Fruit fly (Drosophila melanogaster) whole organism, prepupa: ENCODE data around the gene eEF1alpha2.

Experiments used
- Blimp-1 ChIP-seq: fragments of 200-800 bp; sonication (Bioruptor generic); optimal IDR thresholded peaks from 3 replicates; lab custom pipeline; 2017; ENCODE audit warnings: missing biosample characterization, missing genetic modification characterization, mild to moderate bottlenecking, moderate library complexity, missing genetic modification reagents
- CG10631 ChIP-seq: fragments of 200-800 bp; sonication (Bioruptor generic); optimal IDR thresholded peaks from 2 replicates; lab custom pipeline; 2016; ENCODE audit warnings: missing biosample characterization, missing genetic modification characterization
- CG10669 ChIP-seq: fragments of 200-800 bp; sonication (Bioruptor generic); optimal IDR thresholded peaks from 3 replicates; lab custom pipeline; 2018; ENCODE audit warnings: missing biosample characterization, mild to moderate bottlenecking, missing genetic modification characterization, moderate library complexity
- CG11294 ChIP-seq: fragments of 200-800 bp; sonication (Bioruptor generic); IDR thresholded peaks from 2 replicates; pipeline ENCODE4 v1.3.6; 2022; ENCODE audit warnings: missing biosample characterization, missing genetic modification characterization
- CG11762 ChIP-seq: fragments of 200-800 bp; sonication (Bioruptor generic); optimal IDR thresholded peaks from 3 replicates; lab custom pipeline; 2016; ENCODE audit warnings: missing biosample characterization, missing genetic modification characterization; ENCODE audit not compliant: insufficient read depth
- CG11902 ChIP-seq: fragments of 200-800 bp; sonication (Bioruptor generic); optimal IDR thresholded peaks from 3 replicates; lab custom pipeline; 2016; ENCODE audit warnings: missing biosample characterization, missing genetic modification characterization
- CG15336 ChIP-seq: fragments of 200-800 bp; sonication (Bioruptor generic); IDR thresholded peaks from 2 replicates; pipeline ENCODE4 v1.3.6; 2022; ENCODE audit warnings: missing biosample characterization, missing genetic modification characterization
- CG3032 ChIP-seq: fragments of 200-800 bp; optimal IDR thresholded peaks from 2 replicates; lab custom pipeline; 2019; ENCODE audit warnings: missing biosample characterization, mild to moderate bottlenecking, missing genetic modification characterization, moderate library complexity
- CG31627 ChIP-seq: fragments of 200-800 bp; sonication (Bioruptor generic); optimal IDR thresholded peaks from 3 replicates; lab custom pipeline; 2016; ENCODE audit warnings: missing biosample characterization, missing genetic modification characterization
- CG34406 ChIP-seq: fragments of 200-800 bp; sonication (Bioruptor generic); optimal IDR thresholded peaks from 3 replicates; lab custom pipeline; 2016; ENCODE audit warnings: missing biosample characterization, missing genetic modification characterization
- CG4318 ChIP-seq: fragments of 200-800 bp; sonication (Bioruptor generic); optimal IDR thresholded peaks from 3 replicates; lab custom pipeline; 2017; ENCODE audit warnings: missing biosample characterization, mild to moderate bottlenecking, missing genetic modification characterization
- CG6163 ChIP-seq: fragments of 200-800 bp; sonication (Bioruptor generic); IDR thresholded peaks from 3 replicates; pipeline ENCODE4 v1.3.6; 2022; ENCODE audit warnings: missing biosample characterization, missing genetic modification characterization
- CG6276 ChIP-seq: fragments of 200-800 bp; sonication (Bioruptor generic); optimal IDR thresholded peaks from 2 replicates; lab custom pipeline; 2017; ENCODE audit warnings: missing biosample characterization, mild to moderate bottlenecking, missing genetic modification characterization
- CG6792 ChIP-seq: fragments of 200-800 bp; sonication (Bioruptor generic); optimal IDR thresholded peaks from 3 replicates; lab custom pipeline; 2016; ENCODE audit warnings: missing biosample characterization, missing genetic modification characterization
- CG6854 ChIP-seq: fragments of 200-800 bp; sonication (Bioruptor generic); optimal IDR thresholded peaks from 2 replicates; lab custom pipeline; 2017; ENCODE audit warnings: missing biosample characterization, mild to moderate bottlenecking, missing genetic modification characterization
- CG7368 ChIP-seq: fragments of 200-800 bp; sonication (Bioruptor generic); optimal IDR thresholded peaks from 3 replicates; lab custom pipeline; 2016; ENCODE audit warnings: missing biosample characterization, missing genetic modification characterization
- CG8119 ChIP-seq: fragments of 200-800 bp; sonication (Bioruptor generic); IDR thresholded peaks from 3 replicates; pipeline ENCODE4 v1.3.6; 2022; ENCODE audit warnings: missing biosample characterization, missing genetic modification characterization
- CG8319 ChIP-seq: fragments of 200-800 bp; sonication (Bioruptor generic); optimal IDR thresholded peaks from 3 replicates; lab custom pipeline; 2016; ENCODE audit warnings: missing biosample characterization, missing genetic modification characterization
- CG8632 ChIP-seq: fragments of 200-800 bp; sonication (Bioruptor generic); optimal IDR thresholded peaks from 3 replicates; lab custom pipeline; 2016; ENCODE audit warnings: missing biosample characterization, missing genetic modification characterization
- CG9139 ChIP-seq: fragments of 200-800 bp; sonication (Bioruptor generic); optimal IDR thresholded peaks from 3 replicates; lab custom pipeline; 2017; ENCODE audit warnings: missing biosample characterization, mild to moderate bottlenecking, missing genetic modification characterization
- Eip75B ChIP-seq: fragments of 200-800 bp; sonication (Bioruptor generic); optimal IDR thresholded peaks from 3 replicates; lab custom pipeline; 2016; ENCODE audit warnings: missing biosample characterization, missing genetic modification characterization
- Eip78C ChIP-seq: fragments of 200-800 bp; sonication (Bioruptor generic); peaks from one replicate; lab custom pipeline; 2016; ENCODE audit warnings: missing biosample characterization, missing genetic modification characterization
- Eip93F ChIP-seq: fragments of 200-800 bp; sonication (Bioruptor generic); optimal IDR thresholded peaks from 2 replicates; lab custom pipeline; 2016; ENCODE audit warnings: missing biosample characterization, mild to moderate bottlenecking, missing genetic modification characterization
- Ets96B ChIP-seq: fragments of 200-800 bp; optimal IDR thresholded peaks from 2 replicates; lab custom pipeline; 2019; ENCODE audit warnings: missing biosample characterization, mild to moderate bottlenecking, missing genetic modification characterization, moderate library complexity
- Hr39 ChIP-seq: fragments of 200-800 bp; sonication (Bioruptor generic); optimal IDR thresholded peaks from 2 replicates; lab custom pipeline; 2016; ENCODE audit warnings: missing biosample characterization, missing genetic modification characterization
- Hr4 ChIP-seq: fragments of 200-800 bp; sonication (Bioruptor generic); optimal IDR thresholded peaks from 3 replicates; lab custom pipeline; 2016; ENCODE audit warnings: missing biosample characterization, missing genetic modification characterization
- Met ChIP-seq: fragments of 200-800 bp; sonication (Bioruptor generic); optimal IDR thresholded peaks from 3 replicates; lab custom pipeline; 2016; ENCODE audit warnings: missing biosample characterization, missing genetic modification characterization
- OdsH ChIP-seq: fragments of 200-800 bp; sonication (Bioruptor generic); optimal IDR thresholded peaks from 3 replicates; lab custom pipeline; 2016; ENCODE audit warnings: missing biosample characterization, missing genetic modification characterization
- Sox102F ChIP-seq: fragments of 200-800 bp; sonication (Bioruptor generic); optimal IDR thresholded peaks from 2 replicates; lab custom pipeline; 2016; ENCODE audit warnings: missing biosample characterization, mild to moderate bottlenecking, missing genetic modification characterization
- Sox14 ChIP-seq: fragments of 200-800 bp; sonication (Bioruptor generic); optimal IDR thresholded peaks from 3 replicates; lab custom pipeline; 2016; ENCODE audit warnings: missing biosample characterization, missing genetic modification characterization
- Sox15 ChIP-seq: fragments of 200-800 bp; sonication (Bioruptor generic); optimal IDR thresholded peaks from 3 replicates; lab custom pipeline; 2016; ENCODE audit warnings: missing biosample characterization, missing genetic modification characterization
- achi ChIP-seq: fragments of 200-800 bp; sonication (Bioruptor generic); optimal IDR thresholded peaks from 3 replicates; lab custom pipeline; 2016; ENCODE audit warnings: missing biosample characterization, missing genetic modification characterization
- cyc ChIP-seq: fragments of 200-800 bp; sonication (Bioruptor generic); optimal IDR thresholded peaks from 3 replicates; lab custom pipeline; 2016; ENCODE audit warnings: missing biosample characterization, missing genetic modification characterization
- dsx ChIP-seq: fragments of 200-800 bp; optimal IDR thresholded peaks from 3 replicates; lab custom pipeline; 2019; ENCODE audit warnings: missing biosample characterization, mild to moderate bottlenecking, missing genetic modification characterization, moderate library complexity; ENCODE audit not compliant: poor library complexity, severe bottlenecking
- esn ChIP-seq: fragments of 200-800 bp; sonication (Bioruptor generic); optimal IDR thresholded peaks from 2 replicates; lab custom pipeline; 2016; ENCODE audit warnings: missing biosample characterization, mild to moderate bottlenecking, missing genetic modification characterization, moderate library complexity
- fd59A ChIP-seq: fragments of 200-800 bp; sonication (Bioruptor generic); optimal IDR thresholded peaks from 2 replicates; lab custom pipeline; 2017; ENCODE audit warnings: missing biosample characterization, mild to moderate bottlenecking, missing genetic modification characterization, missing genetic modification reagents
- fd85E ChIP-seq: fragments of 200-800 bp; sonication (Bioruptor generic); optimal IDR thresholded peaks from 3 replicates; lab custom pipeline; 2016; ENCODE audit warnings: missing biosample characterization, missing genetic modification characterization
- fkh ChIP-seq: fragments of 200-800 bp; sonication (Bioruptor generic); optimal IDR thresholded peaks from 3 replicates; lab custom pipeline; 2017; ENCODE audit warnings: missing biosample characterization, mild to moderate bottlenecking, missing genetic modification characterization, moderate library complexity
- lz ChIP-seq: fragments of 200-800 bp; sonication (Bioruptor generic); optimal IDR thresholded peaks from 3 replicates; lab custom pipeline; 2016; ENCODE audit warnings: missing biosample characterization, missing genetic modification characterization
- net ChIP-seq: fragments of 200-800 bp; sonication (Bioruptor generic); optimal IDR thresholded peaks from 3 replicates; lab custom pipeline; 2016; ENCODE audit warnings: missing biosample characterization, missing genetic modification characterization
- pdm3 ChIP-seq: fragments of 200-800 bp; sonication (Bioruptor generic); optimal IDR thresholded peaks from 3 replicates; lab custom pipeline; 2016; ENCODE audit warnings: missing biosample characterization, missing genetic modification characterization
- spab ChIP-seq: fragments of 200-800 bp; sonication (Bioruptor generic); optimal IDR thresholded peaks from 2 replicates; lab custom pipeline; 2017; ENCODE audit warnings: missing biosample characterization, mild to moderate bottlenecking, missing genetic modification characterization, missing genetic modification reagents
- ss ChIP-seq, 2 experiments: fragments of 200-800 bp; sonication (Bioruptor generic); optimal IDR thresholded peaks; 2 replicates in 1 of 2; 3 replicates in 1 of 2; lab custom pipeline; 2017 to 2018; ENCODE audit warnings: mild to moderate bottlenecking in 2 of 2, missing biosample characterization in 2 of 2, missing genetic modification characterization in 2 of 2, moderate library complexity in 1 of 2
- svp ChIP-seq: fragments of 200-800 bp; sonication (Bioruptor generic); peaks from one replicate; lab custom pipeline; 2016; ENCODE audit warnings: missing biosample characterization, missing genetic modification characterization
- topi ChIP-seq: fragments of 200-800 bp; sonication (Bioruptor generic); optimal IDR thresholded peaks from 3 replicates; lab custom pipeline; 2016; ENCODE audit warnings: missing biosample characterization, missing genetic modification characterization
- vri ChIP-seq: fragments of 200-800 bp; sonication (Bioruptor generic); optimal IDR thresholded peaks from 3 replicates; lab custom pipeline; 2016; ENCODE audit warnings: missing biosample characterization, mild to moderate bottlenecking, missing genetic modification characterization

eEF1alpha2 gene

DNA sequence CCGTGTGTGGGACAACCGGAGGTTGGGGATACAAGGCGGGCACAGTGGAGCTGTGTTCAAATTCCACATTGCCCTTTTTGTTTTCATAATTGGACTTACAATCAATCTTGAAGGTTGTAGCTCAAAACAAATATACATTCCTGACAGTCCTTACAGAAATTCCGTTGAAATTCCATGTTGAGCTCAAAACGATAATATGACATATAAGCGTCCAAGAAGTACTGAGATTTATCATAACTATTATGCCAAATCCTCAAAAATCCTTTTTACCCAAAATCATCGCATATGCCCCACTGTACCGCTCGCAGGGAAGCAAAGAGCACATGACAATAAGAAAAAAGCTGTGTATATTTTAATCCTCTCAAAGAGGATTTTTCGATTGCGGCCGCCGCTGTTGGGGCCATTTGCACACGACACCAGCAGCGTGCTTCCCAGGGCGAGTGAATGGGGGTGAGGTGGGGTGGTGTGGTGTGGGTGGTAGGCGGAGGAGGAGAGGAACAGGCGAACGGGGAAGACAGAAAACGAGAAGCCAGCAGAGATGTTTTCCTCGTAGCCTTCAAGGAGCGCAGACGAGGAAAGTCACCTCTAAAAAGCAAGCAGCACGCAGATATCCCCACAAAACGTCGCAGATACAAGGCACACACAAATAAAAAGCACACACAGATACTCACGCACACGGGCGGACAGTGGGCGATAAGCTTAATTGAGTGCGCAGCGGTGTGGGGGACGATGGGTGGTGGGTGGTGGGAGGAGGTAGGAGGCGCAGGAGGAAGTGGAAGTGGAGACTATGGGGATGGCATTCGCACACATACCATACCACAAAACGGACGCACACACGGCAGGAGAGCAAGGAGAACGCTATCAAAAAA is 20.7 kb upstream of the eEF1alpha2 start (continued):
- TF ChIP-seq Eip78C (GFP tag; lab: Kevin White, UChicago) (peak; percentile 95), CG11762 (GFP tag; lab: Kevin White, UChicago) (peak; percentile 71), Eip93F (GFP tag; lab: Kevin White, UChicago) (no peak), Eip75B (peak; percentile 84), fd85E (peak; percentile 56), cyc (GFP tag; lab: Kevin White, UChicago) (peak; percentile 84), Blimp-1 (GFP tag; lab: Kevin White, UChicago) (no peak), CG6163 (GFP tag; lab: Robert Waterston, UW) (peak; percentile 70), CG6854 (GFP tag; lab: Kevin White, UChicago) (peak; percentile 39), CG10669 (GFP tag; lab: Kevin White, UChicago) (peak; percentile 83), CG7368 (GFP tag; lab: Kevin White, UChicago) (peak; percentile 69), Hr39 (GFP tag; lab: Kevin White, UChicago) (peak; percentile 87), vri (GFP tag; lab: Kevin White, UChicago) (peak; percentile 69), CG31627 (peak; percentile 88), achi (peak; percentile 83), net (GFP tag; lab: Kevin White, UChicago) (peak; percentile 79), CG11902 (GFP tag; lab: Kevin White, UChicago) (peak; percentile 67), Sox102F (GFP tag; lab: Kevin White, UChicago) (peak; percentile 84), Met (GFP tag; lab: Kevin White, UChicago) (peak; percentile 89), lz (GFP tag; lab: Kevin White, UChicago) (peak; percentile 86)

DNA sequence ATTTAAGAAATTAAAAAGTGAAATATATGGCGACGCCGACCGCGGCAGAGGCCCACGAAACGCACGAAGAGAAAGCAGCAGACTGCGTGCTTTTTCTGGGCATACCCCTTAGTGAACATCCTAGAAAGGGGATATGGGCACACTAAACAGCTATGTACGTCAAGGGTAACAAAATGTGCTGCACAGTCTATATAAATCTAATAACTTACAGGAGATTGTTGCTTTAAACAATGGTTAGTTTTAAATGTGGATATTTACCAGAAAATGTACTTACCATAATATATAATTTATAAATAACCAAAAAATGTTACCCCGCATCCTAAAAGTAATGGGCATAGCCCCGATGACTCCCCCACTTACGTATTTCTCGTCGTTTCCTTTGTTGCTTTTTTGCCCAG is 20.1 kb upstream of the eEF1alpha2 start:
- 0 out of 2 replicates have a peak, but pooled peaks have one; percentile 14 for TF ChIP-seq CG15336 (GFP tag; lab: Robert Waterston, UW)
- TF ChIP-seq CG4318 (GFP tag; lab: Kevin White, UChicago), result peak; percentile 22
- TF ChIP-seq CG10631 (GFP tag; lab: Kevin White, UChicago), result peak; percentile 35
- no peak for TF ChIP-seq ss (GFP tag; optimal IDR thresholded peaks at IDR 0.05; lab: Kevin White, UChicago)
- TF ChIP-seq CG11762 (GFP tag; lab: Kevin White, UChicago), result peak; percentile 2
- TF ChIP-seq CG8119, result no peak
- TF ChIP-seq Hr4, result peak; percentile 35
- TF ChIP-seq CG7368 (GFP tag; lab: Kevin White, UChicago), result no peak
- peak; percentile 8 for TF ChIP-seq Ets96B (tag; lab: Kevin White, UChicago)
- TF ChIP-seq CG6854 (GFP tag; lab: Kevin White, UChicago), result no peak
- TF ChIP-seq CG34406 (GFP tag; lab: Kevin White, UChicago), result peak; percentile 47
- TF ChIP-seq Eip78C (GFP tag; lab: Kevin White, UChicago), result peak; percentile 87
- no peak for TF ChIP-seq CG9139 (GFP tag; lab: Kevin White, UChicago)
- TF ChIP-seq Sox14 (GFP tag; lab: Kevin White, UChicago), result peak; percentile 26
- TF ChIP-seq CG31627, result peak; percentile 28
- TF ChIP-seq Sox15 (GFP tag; lab: Kevin White, UChicago), result peak; percentile 16
- peak; percentile 46 for TF ChIP-seq topi
- TF ChIP-seq CG3032, result peak; percentile 39
- TF ChIP-seq fd59A, result no peak
- TF ChIP-seq fkh (GFP tag; lab: Kevin White, UChicago), result no peak
- TF ChIP-seq OdsH, result peak; percentile 52
- TF ChIP-seq esn (GFP tag; lab: Kevin White, UChicago), result peak; percentile 49
- TF ChIP-seq vri (GFP tag; lab: Kevin White, UChicago), result peak; percentile 3
- peak; percentile 27 for TF ChIP-seq CG8632
- peak; percentile 40 for TF ChIP-seq Blimp-1 (GFP tag; lab: Kevin White, UChicago)
- TF ChIP-seq Met (GFP tag; lab: Kevin White, UChicago), result peak; percentile 45
- peak; percentile 54 for TF ChIP-seq CG6792
- TF ChIP-seq Hr39 (GFP tag; lab: Kevin White, UChicago), result peak; percentile 40
- peak; percentile 21 for TF ChIP-seq spab (GFP tag; lab: Kevin White, UChicago)
- TF ChIP-seq fd85E, result no peak
- peak; percentile 59 for TF ChIP-seq cyc (GFP tag; lab: Kevin White, UChicago)
- TF ChIP-seq Eip75B, result peak; percentile 55
- TF ChIP-seq CG8319 (GFP tag; lab: Kevin White, UChicago), result peak; percentile 44
- TF ChIP-seq CG11294 (GFP tag; lab: Robert Waterston, UW), result no peak
- TF ChIP-seq pdm3 (GFP tag; lab: Kevin White, UChicago), result peak; percentile 47
- TF ChIP-seq svp (GFP tag; lab: Kevin White, UChicago), result peak; percentile 74
- no peak for TF ChIP-seq CG6276
- TF ChIP-seq dsx (GFP tag; lab: Kevin White, UChicago), result no peak
- TF ChIP-seq CG11902 (GFP tag; lab: Kevin White, UChicago), result peak; percentile 10
